Worm (Caenorhabditis elegans) whole organism, late embryonic: ENCODE results near the gene emb-8.

Source experiments
- C08G9.2 ChIP-seq: sonication (generic microtip); optimal IDR thresholded peaks from 2 replicates; lab custom pipeline; 2016; ENCODE audit warnings: mild to moderate bottlenecking, missing genetic modification characterization, moderate library complexity, missing compliant biosample characterization
- ama-1 ChIP-seq: fragments of 150-350 bp; optimal IDR thresholded peaks from 2 replicates; lab custom pipeline; 2014
- ceh-14 ChIP-seq: sonication (generic microtip); optimal IDR thresholded peaks from 2 replicates; lab custom pipeline; 2016; ENCODE audit warnings: missing genotype, missing genetic modification characterization, missing compliant biosample characterization
- tbx-2 ChIP-seq: sonication (generic microtip); optimal IDR thresholded peaks from 2 replicates; lab custom pipeline; 2016; ENCODE audit warnings: missing genetic modification characterization, missing compliant biosample characterization

- TF ChIP-seq C08G9.2 (no peak), ceh-14 (no peak), ama-1 (lab: Kevin White, UChicago) (no peak), tbx-2 (tag; lab: Kevin White, UChicago) (no peak)
Measured at ce11 chrIII:5181217-5181616, 18.3 kb downstream of the emb-8 start.
